Fruit fly (Drosophila melanogaster): Measurements from ENCODE around the gene Ca-beta.

The Ca-beta gene

dm6 chr2L:11219446-11220038 lies 16.2 kb upstream of the Ca-beta start (continued):
- no peak for TF ChIP-seq CG2129 (GFP tag; IDR thresholded peaks at IDR 0.05; ENCODE audit: partially characterized antibody)
- no peak for TF ChIP-seq sc (optimal IDR thresholded peaks at IDR 0.05)
- TF ChIP-seq sc (GFP tag; optimal IDR thresholded peaks at IDR 0.05), result no peak
- TF ChIP-seq CG31441 (GFP tag; IDR thresholded peaks at IDR 0.05), result peak; percentile 76
- TF ChIP-seq CG6254 (GFP tag; optimal IDR thresholded peaks at IDR 0.05), result no peak
- TF ChIP-seq hth (optimal IDR thresholded peaks at IDR 0.05), result no peak
- TF ChIP-seq ranshi (GFP tag; IDR thresholded peaks at IDR 0.05), result no peak
- no peak for TF ChIP-seq CG8765 (GFP tag; IDR thresholded peaks at IDR 0.05)
- TF ChIP-seq CG2712 (tag; optimal IDR thresholded peaks at IDR 0.05), result peak; percentile 59
- no peak for TF ChIP-seq dan (GFP tag; IDR thresholded peaks at IDR 0.05)
- no peak for TF ChIP-seq Sry-β (GFP tag; optimal IDR thresholded peaks at IDR 0.05)
- TF ChIP-seq CG13424 (tag; optimal IDR thresholded peaks at IDR 0.05), result peak; percentile 75
- no peak for TF ChIP-seq CG9932 (GFP tag; IDR thresholded peaks at IDR 0.05)
- TF ChIP-seq al (GFP tag; IDR thresholded peaks at IDR 0.05), result peak; percentile 41; the same call in 1 of the 2 replicates
- peak; percentile 27 to 63 for TF ChIP-seq bsh (GFP tag; optimal IDR thresholded peaks at IDR 0.05)
- no peak for TF ChIP-seq CG6765 (GFP tag; optimal IDR thresholded peaks at IDR 0.05)
- TF ChIP-seq bcd (GFP tag; optimal IDR thresholded peaks at IDR 0.05), result peak; percentile 22
- no peak for TF ChIP-seq her (GFP tag; optimal IDR thresholded peaks at IDR 0.05)
- TF ChIP-seq CG12104 (GFP tag; optimal IDR thresholded peaks at IDR 0.05), result peak; percentile 27
- TF ChIP-seq dimm (GFP tag; IDR thresholded peaks at IDR 0.05), result 0 out of 2 replicates have a peak, but pooled peaks have one; percentile 41
- no peak for TF ChIP-seq CG9609 (GFP tag; optimal IDR thresholded peaks at IDR 0.05)
- TF ChIP-seq sima (GFP tag; optimal IDR thresholded peaks at IDR 0.05), result no peak
- TF ChIP-seq CG11560 (tag; IDR thresholded peaks at IDR 0.05), result no peak
- no peak for TF ChIP-seq CG10462 (GFP tag; optimal IDR thresholded peaks at IDR 0.05)
- no peak for TF ChIP-seq CG7786 (GFP tag; optimal IDR thresholded peaks at IDR 0.05)
- TF ChIP-seq Kr (GFP tag; optimal IDR thresholded peaks at IDR 0.05), result no peak
- no peak for TF ChIP-seq Taf1 (GFP tag; IDR thresholded peaks at IDR 0.05)
- peak; percentile 69 for TF ChIP-seq CG9817 (tag; optimal IDR thresholded peaks at IDR 0.05)
- TF ChIP-seq org-1 (GFP tag; optimal IDR thresholded peaks at IDR 0.05), result no peak
- peak; percentile 35 for TF ChIP-seq salm (tag; optimal IDR thresholded peaks at IDR 0.05)
- TF ChIP-seq Dfd (GFP tag; optimal IDR thresholded peaks at IDR 0.05), result no peak
- TF ChIP-seq caup (GFP tag; optimal IDR thresholded peaks at IDR 0.05; ENCODE audit: severe bottlenecking), result no peak
- no peak for TF ChIP-seq repo (GFP tag; optimal IDR thresholded peaks at IDR 0.05)
- peak; percentile 85 for TF ChIP-seq grau (tag; optimal IDR thresholded peaks at IDR 0.05)
- TF ChIP-seq ewg (GFP tag; optimal IDR thresholded peaks at IDR 0.05), result peak; percentile 16
- no peak for TF ChIP-seq D19A (tag; optimal IDR thresholded peaks at IDR 0.05)
- TF ChIP-seq vvl (GFP tag; IDR thresholded peaks at IDR 0.05), result 0 out of 2 replicates have a peak, but pooled peaks have one; percentile 14
- no peak for TF ChIP-seq grn (GFP tag; optimal IDR thresholded peaks at IDR 0.05)
- TF ChIP-seq chn (GFP tag; optimal IDR thresholded peaks at IDR 0.05), result no peak
- peak; percentile 24 for TF ChIP-seq CG9727 (GFP tag; optimal IDR thresholded peaks at IDR 0.05)
- no peak for TF ChIP-seq Usf (GFP tag; optimal IDR thresholded peaks at IDR 0.05)
- TF ChIP-seq CG7357 (GFP tag; IDR thresholded peaks at IDR 0.05), result 0 out of 3 replicates have a peak, but pooled peaks have one; percentile 45
- TF ChIP-seq HHEX (GFP tag; optimal IDR thresholded peaks at IDR 0.05), result no peak
- TF ChIP-seq ato (GFP tag; IDR thresholded peaks at IDR 0.05; ENCODE audit: partially characterized antibody), result no peak
- TF ChIP-seq Oli (tag; optimal IDR thresholded peaks at IDR 0.05), result peak; percentile 68
- TF ChIP-seq otp (GFP tag; IDR thresholded peaks at IDR 0.05), result no peak
- TF ChIP-seq CG10209 (GFP tag; optimal IDR thresholded peaks at IDR 0.05), result peak; percentile 26
- peak; percentile 35 for TF ChIP-seq oc (tag; optimal IDR thresholded peaks at IDR 0.05)
- TF ChIP-seq ems (GFP tag; optimal IDR thresholded peaks at IDR 0.05), result no peak
- no peak for TF ChIP-seq CG17186 (GFP tag; optimal IDR thresholded peaks at IDR 0.05)
- TF ChIP-seq CG14965 (GFP tag; optimal IDR thresholded peaks at IDR 0.05; ENCODE audit: borderline replicate concordance), result no peak
